Worm (Caenorhabditis elegans): ENCODE measurements around the gene ZC513.3.

Gene ZC513.3

DNA sequence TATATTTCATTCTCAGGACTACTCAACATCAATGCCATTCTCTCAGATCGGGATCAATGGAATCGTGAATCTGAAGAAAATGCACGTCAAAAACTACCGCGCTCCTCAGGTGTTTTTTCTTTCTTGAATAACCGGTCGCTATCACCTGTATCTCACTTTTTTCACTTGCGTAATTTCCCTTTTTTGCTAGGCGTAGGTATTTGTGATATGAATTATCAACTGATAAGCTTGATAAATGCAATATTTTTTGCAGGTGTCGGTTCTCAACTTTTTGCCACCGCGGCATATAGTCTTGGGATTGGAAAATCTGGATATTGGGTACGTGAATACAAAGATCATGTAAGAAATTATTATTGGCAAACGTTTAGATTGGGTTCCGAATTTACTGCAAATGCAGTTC is 8.4 kb downstream of the ZC513.3 start:
- TF ChIP-seq lir-3 (tag; optimal IDR thresholded peaks at IDR 0.05) (no peak), aha-1 (tag) (peak; percentile 31), ztf-7 (tag; optimal IDR thresholded peaks at IDR 0.05) (no peak), unc-62 (GFP tag; optimal IDR thresholded peaks at IDR 0.05 in 1 of 2) (peak in 1 of 2 experiments; percentile 70), unc-62 (tag; optimal IDR thresholded peaks at IDR 0.05) (no peak), unc-39 (tag; optimal IDR thresholded peaks at IDR 0.05) (no peak), nhr-48 (tag; optimal IDR thresholded peaks at IDR 0.05) (peak; percentile 23), pqm-1 (tag; optimal IDR thresholded peaks at IDR 0.05) (no peak)

ce11 chrV:8057771-8058170 is 11.0 kb downstream of the ZC513.3 start:
- 0 out of 2 replicates have a peak, but pooled peaks have one; percentile 24 for TF ChIP-seq snpc-1.2 (GFP tag; IDR thresholded peaks at IDR 0.05)

- no peak for TF ChIP-seq nhr-111 (GFP tag; optimal IDR thresholded peaks at IDR 0.05)
- no peak for TF ChIP-seq F49E8.2 (tag; optimal IDR thresholded peaks at IDR 0.05; ENCODE audit: borderline replicate concordance)
- TF ChIP-seq ama-1 (optimal IDR thresholded peaks at IDR 0.05): no peak
Measured at ce11 chrV:8058359-8058758, 11.6 kb downstream of the ZC513.3 start, which contains the start of gene str-138. str-138 (plus strand) TSS chrV:8058659.

- no peak for TF ChIP-seq jun-1 (tag; optimal IDR thresholded peaks at IDR 0.05)
- TF ChIP-seq R02D3.7 (tag; optimal IDR thresholded peaks at IDR 0.05): no peak
- TF ChIP-seq set-16 (GFP tag; IDR thresholded peaks at IDR 0.05): no peak
- TF ChIP-seq mep-1 (tag; optimal IDR thresholded peaks at IDR 0.05): no peak
- TF ChIP-seq saeg-2 (GFP tag; IDR thresholded peaks at IDR 0.05): no peak
- no peak for TF ChIP-seq aha-1 (tag)
- no peak for TF ChIP-seq daf-16 (GFP tag; optimal IDR thresholded peaks at IDR 0.05)
- no peak for TF ChIP-seq daf-16 (tag; optimal IDR thresholded peaks at IDR 0.05)
- no peak for TF ChIP-seq zip-2 (tag; optimal IDR thresholded peaks at IDR 0.05)
- no peak for TF ChIP-seq fos-1 (tag; optimal IDR thresholded peaks at IDR 0.05)
- TF ChIP-seq madf-5 (GFP tag; IDR thresholded peaks at IDR 0.05): no peak
- TF ChIP-seq hlh-11 (tag; optimal IDR thresholded peaks at IDR 0.05): no peak
- TF ChIP-seq cey-2 (tag; optimal IDR thresholded peaks at IDR 0.05; ENCODE audit: borderline replicate concordance, insufficient read depth): no peak
- no peak for TF ChIP-seq madf-9 (GFP tag; conservative IDR thresholded peaks at IDR 0.05)
- TF ChIP-seq F49E8.2 (tag; optimal IDR thresholded peaks at IDR 0.05; ENCODE audit: borderline replicate concordance): no peak
- TF ChIP-seq dmd-9 (GFP tag; IDR thresholded peaks at IDR 0.05): no peak
Measured at ce11 chrV:8062074-8062473, 15.3 kb downstream of the ZC513.3 start, which contains the start of gene str-139. str-139 (minus strand) TSS chrV:8062174.

ce11 chrV:8067800-8068199 is 21.0 kb downstream of the ZC513.3 start, which contains the start of gene str-140:
str-140 (minus strand) TSS chrV:8067900.
- TF ChIP-seq ztf-11 (tag; optimal IDR thresholded peaks at IDR 0.05) (no peak), F10B5.3 (tag; optimal IDR thresholded peaks at IDR 0.05) (no peak), hmg-1.1 (GFP tag; IDR thresholded peaks at IDR 0.05) (no peak), daf-16 (GFP tag; optimal IDR thresholded peaks at IDR 0.05) (no peak), daf-16 (tag; optimal IDR thresholded peaks at IDR 0.05) (no peak), zag-1 (tag; optimal IDR thresholded peaks at IDR 0.05) (no peak), duxl-1 (tag; optimal IDR thresholded peaks at IDR 0.05; ENCODE audit: poor library complexity) (no peak), ztf-7 (tag; optimal IDR thresholded peaks at IDR 0.05) (no peak), zip-2 (tag; optimal IDR thresholded peaks at IDR 0.05) (no peak), attf-4 (tag; optimal IDR thresholded peaks at IDR 0.05) (no peak), F44E2.7 (GFP tag; IDR thresholded peaks at IDR 0.05) (no peak), ceh-62 (tag; optimal IDR thresholded peaks at IDR 0.05) (no peak), egl-43 (GFP tag; IDR thresholded peaks at IDR 0.05) (no peak), T20F7.1 (GFP tag; optimal IDR thresholded peaks at IDR 0.05) (no peak)
